Fruit fly (Drosophila melanogaster) whole organism, embryonic: Measurements from ENCODE around the gene erm.
A peak's percentile ranks its signal among the peaks of the same experiment; 100 is the strongest.

Source experiments
- Atf-2 ChIP-seq: fragments of 200-800 bp; sonication (Bioruptor generic); optimal IDR thresholded peaks from 2 replicates; lab custom pipeline; 2016; ENCODE audit warnings: missing biosample characterization, missing genetic modification characterization
- Atf3 ChIP-seq: fragments of 200-800 bp; sonication (Bioruptor generic); optimal IDR thresholded peaks from 3 replicates; lab custom pipeline; 2016; ENCODE audit warnings: missing biosample characterization, missing genetic modification characterization
- CG10462 ChIP-seq: fragments of 200-800 bp; sonication (Bioruptor generic); optimal IDR thresholded peaks from 2 replicates; lab custom pipeline; 2016; ENCODE audit warnings: missing biosample characterization, missing genetic modification characterization
- CG10979 ChIP-seq: fragments of 200-800 bp; sonication (Bioruptor generic); optimal IDR thresholded peaks from 2 replicates; lab custom pipeline; 2018; ENCODE audit warnings: missing biosample characterization, mild to moderate bottlenecking, missing genetic modification characterization, moderate library complexity
- CG11560 ChIP-seq: fragments of 200-800 bp; sonication (Bioruptor generic); IDR thresholded peaks from 3 replicates; pipeline ENCODE4 v1.3.6; 2022; ENCODE audit warnings: missing biosample characterization, missing genetic modification characterization
- CG11695 ChIP-seq: fragments of 200-800 bp; sonication (Bioruptor generic); IDR thresholded peaks from 3 replicates; pipeline ENCODE4 v1.3.6; 2022; ENCODE audit warnings: missing biosample characterization, missing genetic modification characterization
- CG12155 ChIP-seq: fragments of 200-800 bp; sonication (Bioruptor generic); optimal IDR thresholded peaks from 3 replicates; lab custom pipeline; 2016; ENCODE audit warnings: missing biosample characterization, missing genetic modification characterization
- CG12659 ChIP-seq: fragments of 200-800 bp; sonication (Bioruptor generic); optimal IDR thresholded peaks from 3 replicates; lab custom pipeline; 2017; ENCODE audit warnings: mild to moderate bottlenecking, missing biosample characterization, missing genetic modification reagents, missing genetic modification characterization
- CG13894 ChIP-seq: fragments of 200-800 bp; sonication (Bioruptor generic); optimal IDR thresholded peaks from 3 replicates; lab custom pipeline; 2018; ENCODE audit warnings: missing biosample characterization, mild to moderate bottlenecking, missing genetic modification characterization, moderate library complexity
- CG14860 ChIP-seq: fragments of 200-800 bp; sonication (Bioruptor generic); IDR thresholded peaks from 3 replicates; pipeline ENCODE4 v1.3.6; 2022; ENCODE audit warnings: missing biosample characterization, missing genetic modification characterization; ENCODE audit not compliant: partially characterized antibody
- CG15269 ChIP-seq: fragments of 200-800 bp; sonication (Bioruptor generic); optimal IDR thresholded peaks from 2 replicates; lab custom pipeline; 2018; ENCODE audit warnings: missing biosample characterization, mild to moderate bottlenecking, missing genetic modification characterization, moderate library complexity
- CG17568 ChIP-seq: fragments of 200-800 bp; sonication (Bioruptor generic); optimal IDR thresholded peaks from 2 replicates; lab custom pipeline; 2018; ENCODE audit warnings: missing biosample characterization, mild to moderate bottlenecking, missing genetic modification characterization, moderate library complexity
- CG17829 ChIP-seq: fragments of 200-800 bp; optimal IDR thresholded peaks from 2 replicates; lab custom pipeline; 2019; ENCODE audit warnings: missing biosample characterization, mild to moderate bottlenecking, missing genetic modification characterization, moderate library complexity
- CG2129 ChIP-seq: fragments of 200-800 bp; sonication (Bioruptor generic); IDR thresholded peaks from 2 replicates; pipeline ENCODE4 v1.3.6; 2022; ENCODE audit warnings: missing biosample characterization, missing genetic modification characterization; ENCODE audit not compliant: partially characterized antibody
- CG2712 ChIP-seq: fragments of 200-800 bp; optimal IDR thresholded peaks from 3 replicates; lab custom pipeline; 2019; ENCODE audit warnings: missing biosample characterization, mild to moderate bottlenecking, missing genetic modification characterization, moderate library complexity
- CG32772 ChIP-seq: fragments of 200-800 bp; sonication (Bioruptor generic); IDR thresholded peaks from 2 replicates; pipeline ENCODE4 v1.3.6; 2022; ENCODE audit warnings: missing biosample characterization, missing genetic modification characterization
- CG8388 ChIP-seq: fragments of 200-800 bp; sonication (Bioruptor generic); optimal IDR thresholded peaks from 2 replicates; lab custom pipeline; 2019; ENCODE audit warnings: missing biosample characterization, mild to moderate bottlenecking, missing genetic modification characterization, moderate library complexity
- CG9609 ChIP-seq: fragments of 200-800 bp; sonication (Bioruptor generic); optimal IDR thresholded peaks from 3 replicates; lab custom pipeline; 2016; ENCODE audit warnings: missing biosample characterization, missing genetic modification characterization
- Elba2 ChIP-seq: fragments of 200-800 bp; sonication (Bioruptor generic); optimal IDR thresholded peaks from 3 replicates; lab custom pipeline; 2016; ENCODE audit warnings: missing biosample characterization, missing genetic modification characterization
- Hmx ChIP-seq: fragments of 200-800 bp; sonication (Bioruptor generic); optimal IDR thresholded peaks from 2 replicates; lab custom pipeline; 2016; ENCODE audit warnings: missing biosample characterization, missing genetic modification characterization
- Hr3 ChIP-seq: fragments of 200-800 bp; sonication (Bioruptor generic); optimal IDR thresholded peaks from 3 replicates; lab custom pipeline; 2016; ENCODE audit warnings: missing biosample characterization, missing genetic modification characterization
- MBD-R2 ChIP-seq: fragments of 200-800 bp; sonication (Bioruptor generic); IDR thresholded peaks from 2 replicates; pipeline ENCODE4 v1.3.6; 2022; ENCODE audit warnings: missing biosample characterization, missing genetic modification characterization
- NC2α ChIP-seq: fragments of 200-800 bp; sonication (Bioruptor generic); optimal IDR thresholded peaks from 2 replicates; lab custom pipeline; 2016; ENCODE audit warnings: missing biosample characterization, missing genetic modification characterization
- NFAT ChIP-seq: fragments of 200-800 bp; sonication (Bioruptor generic); IDR thresholded peaks from 2 replicates; pipeline ENCODE4 v1.3.6; 2022; ENCODE audit warnings: missing biosample characterization, missing genetic modification characterization
- NK7.1 ChIP-seq: fragments of 200-800 bp; sonication (Bioruptor generic); optimal IDR thresholded peaks from 3 replicates; lab custom pipeline; 2016; ENCODE audit warnings: missing biosample characterization, missing genetic modification characterization
- Poxn ChIP-seq: fragments of 200-800 bp; sonication (Bioruptor generic); IDR thresholded peaks from 2 replicates; pipeline ENCODE4 v1.3.6; 2022; ENCODE audit warnings: missing biosample characterization, missing genetic modification characterization
- Ptx1 ChIP-seq: fragments of 200-800 bp; sonication (Bioruptor generic); IDR thresholded peaks from 2 replicates; pipeline ENCODE4 v1.3.6; 2022; ENCODE audit warnings: missing biosample characterization, missing genetic modification characterization
- Rfx ChIP-seq: fragments of 200-800 bp; sonication (Bioruptor generic); IDR thresholded peaks from 2 replicates; pipeline ENCODE4 v1.3.6; 2022; ENCODE audit warnings: missing biosample characterization, missing genetic modification characterization
- ac ChIP-seq: fragments of 200-800 bp; sonication (Bioruptor generic); optimal IDR thresholded peaks from 3 replicates; lab custom pipeline; 2017; ENCODE audit warnings: missing biosample characterization, mild to moderate bottlenecking, missing genetic modification characterization
- chm ChIP-seq: fragments of 200-800 bp; sonication (Bioruptor generic); IDR thresholded peaks from 2 replicates; pipeline ENCODE4 v1.3.6; 2022; ENCODE audit warnings: missing biosample characterization, missing genetic modification characterization
- dan ChIP-seq: fragments of 200-800 bp; sonication (Bioruptor generic); IDR thresholded peaks from 2 replicates; pipeline ENCODE4 v1.3.6; 2022; ENCODE audit warnings: missing biosample characterization, missing genetic modification characterization
- disco-r ChIP-seq: fragments of 200-800 bp; sonication (Bioruptor generic); optimal IDR thresholded peaks from 2 replicates; lab custom pipeline; 2016; ENCODE audit warnings: missing biosample characterization, missing genetic modification characterization
- dm ChIP-seq: fragments of 200-800 bp; sonication (Bioruptor generic); optimal IDR thresholded peaks from 3 replicates; lab custom pipeline; 2016; ENCODE audit warnings: missing biosample characterization, missing genetic modification characterization
- gce ChIP-seq: fragments of 200-800 bp; sonication (Bioruptor generic); IDR thresholded peaks from 3 replicates; pipeline ENCODE4 v1.3.6; 2022; ENCODE audit warnings: missing biosample characterization, missing genetic modification characterization
- grn ChIP-seq: fragments of 200-800 bp; sonication (Bioruptor generic); optimal IDR thresholded peaks from 3 replicates; lab custom pipeline; 2017; ENCODE audit warnings: missing biosample characterization, missing genetic modification characterization
- gsb ChIP-seq: fragments of 200-800 bp; sonication (Bioruptor generic); IDR thresholded peaks from 2 replicates; pipeline ENCODE4 v1.3.6; 2022; ENCODE audit warnings: missing biosample characterization, missing genetic modification characterization
- h ChIP-seq: fragments of >200 bp; optimal IDR thresholded peaks from 2 replicates; lab custom pipeline; 2017
- hb ChIP-seq: fragments of 200-800 bp; sonication (Bioruptor generic); IDR thresholded peaks from 3 replicates; pipeline ENCODE4 v1.3.6; 2022; ENCODE audit warnings: missing biosample characterization, missing genetic modification characterization; ENCODE audit not compliant: partially characterized antibody
- kah ChIP-seq: fragments of 200-800 bp; sonication (Bioruptor generic); optimal IDR thresholded peaks from 2 replicates; lab custom pipeline; 2018; ENCODE audit warnings: missing biosample characterization, mild to moderate bottlenecking, missing genetic modification characterization
- lbe ChIP-seq: fragments of 200-800 bp; sonication (Bioruptor generic); optimal IDR thresholded peaks from 2 replicates; lab custom pipeline; 2016; ENCODE audit warnings: missing biosample characterization, mild to moderate bottlenecking, missing genetic modification characterization
- maf-S ChIP-seq: fragments of 200-800 bp; sonication (Bioruptor generic); optimal IDR thresholded peaks from 2 replicates; lab custom pipeline; 2016; ENCODE audit warnings: missing biosample characterization, missing genetic modification characterization
- mirr ChIP-seq: fragments of 200-800 bp; sonication (Bioruptor generic); optimal IDR thresholded peaks from 3 replicates; lab custom pipeline; 2018; ENCODE audit warnings: missing biosample characterization, mild to moderate bottlenecking, missing genetic modification characterization
- pros ChIP-seq: fragments of 200-800 bp; sonication (Bioruptor generic); optimal IDR thresholded peaks from 3 replicates; lab custom pipeline; 2019; ENCODE audit warnings: missing biosample characterization, mild to moderate bottlenecking, missing genetic modification characterization, moderate library complexity
- salm ChIP-seq: fragments of 200-800 bp; sonication (Bioruptor generic); optimal IDR thresholded peaks from 2 replicates; lab custom pipeline; 2018; ENCODE audit warnings: missing biosample characterization, mild to moderate bottlenecking, missing genetic modification characterization
- seq ChIP-seq: fragments of 200-800 bp; sonication (Bioruptor generic); IDR thresholded peaks from 2 replicates; pipeline ENCODE4 v1.3.6; 2022; ENCODE audit warnings: missing biosample characterization, missing genetic modification characterization
- sqz ChIP-seq: fragments of 200-800 bp; sonication (Bioruptor generic); optimal IDR thresholded peaks from 3 replicates; lab custom pipeline; 2018; ENCODE audit warnings: missing biosample characterization, mild to moderate bottlenecking, missing genetic modification characterization
- stwl ChIP-seq: fragments of 200-800 bp; sonication (Bioruptor generic); optimal IDR thresholded peaks from 3 replicates; lab custom pipeline; 2018; ENCODE audit warnings: missing biosample characterization, mild to moderate bottlenecking, missing genetic modification characterization, moderate library complexity
- tna ChIP-seq: fragments of 200-800 bp; sonication (Bioruptor generic); IDR thresholded peaks from 2 replicates; pipeline ENCODE4 v1.3.6; 2022; ENCODE audit warnings: missing biosample characterization, missing genetic modification characterization; ENCODE audit not compliant: partially characterized antibody
- vnd ChIP-seq: fragments of 200-800 bp; sonication (Bioruptor generic); IDR thresholded peaks from 3 replicates; pipeline ENCODE4 v1.3.6; 2022; ENCODE audit warnings: missing biosample characterization, missing genetic modification characterization; ENCODE audit not compliant: partially characterized antibody

Gene erm

DNA sequence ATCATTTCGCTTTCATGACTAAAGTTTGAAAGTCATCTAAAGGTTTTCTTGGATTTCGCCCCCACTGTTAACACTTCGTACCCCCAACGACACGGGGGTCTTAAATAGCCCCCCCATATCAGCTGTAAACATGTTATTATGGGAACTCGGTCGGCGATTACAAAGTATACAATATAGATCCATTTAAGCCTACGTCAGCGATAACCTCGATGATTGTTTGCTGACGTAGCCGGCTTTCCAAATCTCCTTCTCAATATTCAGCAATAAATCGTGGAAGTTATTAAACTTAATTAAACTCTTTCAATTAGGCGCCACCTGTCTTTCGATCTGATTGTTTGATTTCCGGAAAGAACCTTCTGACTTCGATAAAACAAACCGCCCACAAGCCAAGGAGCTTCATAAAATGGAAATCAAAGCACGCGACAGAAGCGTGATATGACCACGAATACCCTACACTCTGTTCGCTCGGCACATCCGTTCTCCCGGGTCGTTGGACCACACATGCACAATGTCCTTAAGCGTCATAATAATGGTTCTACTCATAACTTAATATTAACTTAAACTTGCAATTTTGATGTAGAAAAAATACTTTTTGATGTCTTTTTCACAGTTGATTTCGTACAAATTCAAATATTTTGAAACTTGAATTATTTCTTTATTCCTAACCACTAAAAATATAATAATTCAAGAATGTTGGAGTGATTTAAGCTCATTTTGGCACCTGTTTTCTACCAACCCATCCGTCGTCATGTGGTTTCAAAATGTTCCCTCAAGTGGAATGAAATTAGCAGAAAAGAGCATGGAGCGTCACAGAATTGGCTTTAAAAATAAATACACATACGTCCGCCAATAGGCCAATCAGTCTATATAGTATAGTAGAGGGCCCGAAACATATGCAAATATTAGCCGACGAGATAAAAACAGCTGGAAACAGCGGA is 16.4 kb upstream of the erm start (continued):
- TF ChIP-seq CG12155 (GFP tag; lab: Kevin White, UChicago) (peak; percentile 35), NC2α (GFP tag; lab: Kevin White, UChicago) (no peak), mirr (GFP tag; lab: Kevin White, UChicago) (peak; percentile 93), CG2129 (GFP tag; lab: Robert Waterston, UW) (no peak), CG12659 (GFP tag; lab: Kevin White, UChicago) (peak; percentile 49), dan (GFP tag; lab: Robert Waterston, UW) (no peak), CG17829 (tag; lab: Kevin White, UChicago) (no peak), salm (tag; lab: Kevin White, UChicago) (no peak), vnd (GFP tag; lab: Robert Waterston, UW) (no peak), disco-r (GFP tag; lab: Kevin White, UChicago) (no peak), lbe (GFP tag; lab: Kevin White, UChicago) (peak; percentile 62), CG10979 (tag; lab: Kevin White, UChicago) (no peak), CG9609 (peak; percentile 58), CG32772 (GFP tag; lab: Robert Waterston, UW) (peak; percentile 20; the same call in 1 of the 2 replicates), gsb (GFP tag; lab: Robert Waterston, UW) (no peak; the same call in 1 of the 2 replicates), gce (no peak; the same call in 2 of the 3 replicates), CG10462 (no peak), CG17568 (GFP tag; lab: Kevin White, UChicago) (no peak), h (lab: Kevin White, UChicago) (no peak), CG15269 (tag; lab: Kevin White, UChicago) (peak; percentile 67), NK7.1 (GFP tag; lab: Kevin White, UChicago) (no peak), ac (GFP tag; lab: Kevin White, UChicago) (no peak), tna (GFP tag; lab: Robert Waterston, UW) (no peak), CG13894 (tag; lab: Kevin White, UChicago) (peak; percentile 4), NFAT (GFP tag; lab: Robert Waterston, UW) (peak; percentile 55; the same call in 1 of the 2 replicates), maf-S (GFP tag; lab: Kevin White, UChicago) (peak; percentile 21), CG11695 (GFP tag; lab: Robert Waterston, UW) (peak; percentile 47; the same call in 1 of the 3 replicates), CG11560 (0 out of 3 replicates have a peak, but pooled peaks have one; percentile 45), Atf-2 (GFP tag; lab: Kevin White, UChicago) (peak; percentile 15), Hr3 (peak; percentile 28), CG14860 (GFP tag; lab: Robert Waterston, UW) (no peak), Rfx (GFP tag; lab: Robert Waterston, UW) (peak; percentile 75), seq (GFP tag; lab: Robert Waterston, UW) (0 out of 2 replicates have a peak, but pooled peaks have one; percentile 30), grn (GFP tag; lab: Kevin White, UChicago) (peak; percentile 89), hb (GFP tag; lab: Robert Waterston, UW) (no peak), CG8388 (no peak), Ptx1 (GFP tag; lab: Robert Waterston, UW) (peak; percentile 59), Elba2 (GFP tag; lab: Kevin White, UChicago) (no peak), CG2712 (peak; percentile 18), kah (no peak), Hmx (peak; percentile 47), MBD-R2 (peak; percentile 28; the same call in 1 of the 2 replicates), dm (no peak), Atf3 (no peak), sqz (GFP tag; lab: Kevin White, UChicago) (no peak), pros (no peak), stwl (tag; lab: Kevin White, UChicago) (no peak), Poxn (GFP tag; lab: Robert Waterston, UW) (no peak), chm (GFP tag; lab: Robert Waterston, UW) (no peak; the same call in 1 of the 2 replicates)
